Fruit fly (Drosophila melanogaster) whole organism, embryonic: Measurements from ENCODE around the gene rngo.

Experiments used
- Atf-2 ChIP-seq: fragments of 200-800 bp; sonication (Bioruptor generic); optimal IDR thresholded peaks from 2 replicates; lab custom pipeline; 2016; ENCODE audit warnings: missing biosample characterization, missing genetic modification characterization
- Bdp1 ChIP-seq: fragments of 200-800 bp; sonication (Bioruptor generic); optimal IDR thresholded peaks from 3 replicates; lab custom pipeline; 2016; ENCODE audit warnings: missing biosample characterization, missing genetic modification characterization
- CG10274 ChIP-seq: fragments of 200-800 bp; sonication (Bioruptor generic); optimal IDR thresholded peaks from 3 replicates; lab custom pipeline; 2017; ENCODE audit warnings: missing biosample characterization, mild to moderate bottlenecking, missing genetic modification characterization
- CG11504 ChIP-seq: fragments of 200-800 bp; sonication (Bioruptor generic); optimal IDR thresholded peaks from 3 replicates; lab custom pipeline; 2019; ENCODE audit warnings: missing biosample characterization, mild to moderate bottlenecking, missing genetic modification characterization, moderate library complexity
- CG11560 ChIP-seq: fragments of 200-800 bp; sonication (Bioruptor generic); IDR thresholded peaks from 3 replicates; pipeline ENCODE4 v1.3.6; 2022; ENCODE audit warnings: missing biosample characterization, missing genetic modification characterization
- CG12219 ChIP-seq: fragments of 200-800 bp; sonication (Bioruptor generic); optimal IDR thresholded peaks from 3 replicates; lab custom pipeline; 2018; ENCODE audit warnings: missing biosample characterization, mild to moderate bottlenecking, missing genetic modification characterization
- CG13123 ChIP-seq: fragments of 200-800 bp; sonication (Bioruptor generic); optimal IDR thresholded peaks from 2 replicates; lab custom pipeline; 2016; ENCODE audit warnings: missing biosample characterization, missing genetic modification characterization
- CG14050 ChIP-seq: fragments of 200-800 bp; sonication (Bioruptor generic); IDR thresholded peaks from 3 replicates; pipeline ENCODE4 v1.3.6; 2022; ENCODE audit warnings: missing biosample characterization, missing genetic modification characterization
- CG14965 ChIP-seq: fragments of 200-800 bp; sonication (Bioruptor generic); optimal IDR thresholded peaks from 2 replicates; lab custom pipeline; 2016; ENCODE audit warnings: missing biosample characterization, missing genetic modification characterization, borderline replicate concordance
- CG1603 ChIP-seq: fragments of 200-800 bp; sonication (Bioruptor generic); optimal IDR thresholded peaks from 2 replicates; lab custom pipeline; 2019; ENCODE audit warnings: missing biosample characterization, mild to moderate bottlenecking, missing genetic modification characterization, moderate library complexity
- CG16813 ChIP-seq: fragments of 200-800 bp; sonication (Bioruptor generic); IDR thresholded peaks from 3 replicates; pipeline ENCODE4 v1.3.6; 2022; ENCODE audit warnings: missing biosample characterization, missing genetic modification characterization; ENCODE audit not compliant: partially characterized antibody
- CG18011 ChIP-seq: fragments of 200-800 bp; sonication (Bioruptor generic); optimal IDR thresholded peaks from 2 replicates; lab custom pipeline; 2017; ENCODE audit warnings: missing biosample characterization, missing genetic modification characterization, mild to moderate bottlenecking, moderate library complexity, missing genotype
- CG18476 ChIP-seq: fragments of 200-800 bp; sonication (Bioruptor generic); optimal IDR thresholded peaks from 2 replicates; lab custom pipeline; 2016; ENCODE audit warnings: missing biosample characterization, mild to moderate bottlenecking, missing genetic modification characterization
- CG31388 ChIP-seq: fragments of 200-800 bp; sonication (Bioruptor generic); optimal IDR thresholded peaks from 2 replicates; lab custom pipeline; 2016; ENCODE audit warnings: missing biosample characterization, missing genetic modification characterization
- CG3838 ChIP-seq: fragments of 200-800 bp; sonication (Bioruptor generic); optimal IDR thresholded peaks from 3 replicates; lab custom pipeline; 2016; ENCODE audit warnings: missing biosample characterization, missing genetic modification characterization
- CG4282 ChIP-seq: fragments of 200-800 bp; sonication (Bioruptor generic); optimal IDR thresholded peaks from 2 replicates; lab custom pipeline; 2016; ENCODE audit warnings: missing biosample characterization, missing genetic modification characterization
- HLH4C ChIP-seq: fragments of 200-800 bp; sonication (Bioruptor generic); IDR thresholded peaks from 3 replicates; pipeline ENCODE4 v1.3.6; 2022; ENCODE audit warnings: missing biosample characterization, missing genetic modification characterization; ENCODE audit not compliant: partially characterized antibody
- Hr3 ChIP-seq: fragments of 200-800 bp; sonication (Bioruptor generic); optimal IDR thresholded peaks from 3 replicates; lab custom pipeline; 2016; ENCODE audit warnings: missing biosample characterization, missing genetic modification characterization
- MBD-R2 ChIP-seq: fragments of 200-800 bp; sonication (Bioruptor generic); IDR thresholded peaks from 2 replicates; pipeline ENCODE4 v1.3.6; 2022; ENCODE audit warnings: missing biosample characterization, missing genetic modification characterization
- Med ChIP-seq: fragments of 200-800 bp; sonication (Bioruptor generic); peaks from one replicate; lab custom pipeline; 2016; ENCODE audit warnings: missing biosample characterization, missing genetic modification characterization, mild to moderate bottlenecking, inconsistent platforms, moderate library complexity
- NfI ChIP-seq: fragments of 200-800 bp; sonication (Bioruptor generic); optimal IDR thresholded peaks from 3 replicates; lab custom pipeline; 2018; ENCODE audit warnings: missing biosample characterization, mild to moderate bottlenecking, missing genetic modification characterization, moderate library complexity
- Oli ChIP-seq: fragments of 200-800 bp; sonication (Bioruptor generic); optimal IDR thresholded peaks from 2 replicates; lab custom pipeline; 2018; ENCODE audit warnings: missing biosample characterization, mild to moderate bottlenecking, missing genetic modification characterization, moderate library complexity
- Optix ChIP-seq: fragments of 200-800 bp; sonication (Bioruptor generic); IDR thresholded peaks from 3 replicates; pipeline ENCODE4 v1.3.6; 2022; ENCODE audit warnings: missing biosample characterization, missing genetic modification characterization
- Ravus ChIP-seq: fragments of 200-800 bp; sonication (Bioruptor generic); IDR thresholded peaks from 2 replicates; pipeline ENCODE4 v1.3.6; 2022; ENCODE audit warnings: missing biosample characterization, missing genetic modification characterization
- Spps ChIP-seq: fragments of 200-800 bp; sonication (Bioruptor generic); optimal IDR thresholded peaks from 2 replicates; lab custom pipeline; 2018; ENCODE audit warnings: missing biosample characterization, mild to moderate bottlenecking, missing genetic modification characterization
- TFAM ChIP-seq: fragments of 200-800 bp; sonication (Bioruptor generic); optimal IDR thresholded peaks from 2 replicates; lab custom pipeline; 2017; ENCODE audit warnings: missing biosample characterization, missing genetic modification characterization, inconsistent platforms
- Usf ChIP-seq: fragments of 200-800 bp; sonication (Bioruptor generic); optimal IDR thresholded peaks from 2 replicates; lab custom pipeline; 2017; ENCODE audit warnings: missing genotype, missing biosample characterization, missing genetic modification characterization
- ap ChIP-seq: fragments of 200-800 bp; sonication (Bioruptor generic); IDR thresholded peaks from 2 replicates; pipeline ENCODE4 v1.3.6; 2022; ENCODE audit warnings: missing biosample characterization, missing genetic modification characterization
- bigmax ChIP-seq: fragments of 200-800 bp; sonication (Bioruptor generic); optimal IDR thresholded peaks from 2 replicates; lab custom pipeline; 2018; ENCODE audit warnings: missing biosample characterization, mild to moderate bottlenecking, missing genetic modification characterization
- cato ChIP-seq: fragments of 200-800 bp; sonication (Bioruptor generic); optimal IDR thresholded peaks from 2 replicates; lab custom pipeline; 2016; ENCODE audit warnings: missing biosample characterization, missing genetic modification characterization, borderline replicate concordance
- chif ChIP-seq, 2 experiments: fragments of 200-800 bp; sonication (Bioruptor generic); optimal IDR thresholded peaks; 3 replicates each; lab custom pipeline; 2016; ENCODE audit warnings: missing biosample characterization in 2 of 2, missing genetic modification characterization in 2 of 2
- chinmo ChIP-seq: fragments of 200-800 bp; sonication (Bioruptor generic); IDR thresholded peaks from 4 replicates; pipeline ENCODE4 v1.3.6; 2022; ENCODE audit warnings: missing biosample characterization, missing genetic modification characterization; ENCODE audit not compliant: partially characterized antibody
- ci ChIP-seq: fragments of 200-800 bp; sonication (Bioruptor generic); IDR thresholded peaks from 3 replicates; pipeline ENCODE4 v1.3.6; 2022; ENCODE audit warnings: missing biosample characterization, missing genetic modification characterization
- dan ChIP-seq: fragments of 200-800 bp; sonication (Bioruptor generic); IDR thresholded peaks from 2 replicates; pipeline ENCODE4 v1.3.6; 2022; ENCODE audit warnings: missing biosample characterization, missing genetic modification characterization
- dimm ChIP-seq: fragments of 200-800 bp; sonication (Bioruptor generic); IDR thresholded peaks from 2 replicates; pipeline ENCODE4 v1.3.6; 2022; ENCODE audit warnings: missing biosample characterization, missing genetic modification characterization
- emc ChIP-seq: fragments of 200-800 bp; sonication (Bioruptor generic); optimal IDR thresholded peaks from 2 replicates; lab custom pipeline; 2016; ENCODE audit warnings: missing biosample characterization, missing genetic modification characterization
- en ChIP-seq: fragments of 200-800 bp; sonication (Bioruptor generic); optimal IDR thresholded peaks from 2 replicates; lab custom pipeline; 2016; ENCODE audit warnings: missing biosample characterization, missing genetic modification characterization
- ftz-f1 ChIP-seq: fragments of 200-800 bp; sonication (Bioruptor generic); optimal IDR thresholded peaks from 2 replicates; lab custom pipeline; 2016; ENCODE audit warnings: missing biosample characterization, missing genetic modification characterization
- gce ChIP-seq: fragments of 200-800 bp; sonication (Bioruptor generic); IDR thresholded peaks from 3 replicates; pipeline ENCODE4 v1.3.6; 2022; ENCODE audit warnings: missing biosample characterization, missing genetic modification characterization
- grn ChIP-seq: fragments of 200-800 bp; sonication (Bioruptor generic); optimal IDR thresholded peaks from 3 replicates; lab custom pipeline; 2017; ENCODE audit warnings: missing biosample characterization, missing genetic modification characterization
- gt ChIP-seq: fragments of 200-800 bp; sonication (Bioruptor generic); IDR thresholded peaks from 2 replicates; pipeline ENCODE4 v1.3.6; 2022; ENCODE audit warnings: missing biosample characterization, missing genetic modification characterization
- jing ChIP-seq: fragments of 200-800 bp; sonication (Bioruptor generic); optimal IDR thresholded peaks from 2 replicates; lab custom pipeline; 2018; ENCODE audit warnings: missing biosample characterization, mild to moderate bottlenecking, missing genetic modification characterization
- lola ChIP-seq, 3 experiments: fragments of >200 bp in 2 of 3; fragments of 200-800 bp in 1 of 3; sonication (Bioruptor generic) in 1 of 3; optimal IDR thresholded peaks; 2 replicates each; lab custom pipeline; 2017 to 2019; ENCODE audit warnings: missing biosample characterization in 3 of 3, missing genetic modification characterization in 3 of 3, mild to moderate bottlenecking in 1 of 3, moderate library complexity in 1 of 3
- otp ChIP-seq: fragments of 200-800 bp; sonication (Bioruptor generic); IDR thresholded peaks from 3 replicates; pipeline ENCODE4, ENCODE4 v1.3.6; 2022; ENCODE audit warnings: missing biosample characterization, missing genetic modification characterization
- sob ChIP-seq: fragments of 200-800 bp; sonication (Bioruptor generic); IDR thresholded peaks from 2 replicates; pipeline ENCODE4 v1.3.6; 2022; ENCODE audit warnings: missing biosample characterization, missing genetic modification characterization
- sr ChIP-seq: fragments of 200-800 bp; sonication (Bioruptor generic); IDR thresholded peaks from 3 replicates; pipeline ENCODE4 v1.3.6; 2022; ENCODE audit warnings: missing biosample characterization, missing genetic modification characterization
- tin ChIP-seq: fragments of 200-800 bp; sonication (Bioruptor generic); optimal IDR thresholded peaks from 3 replicates; lab custom pipeline; 2016; ENCODE audit warnings: missing biosample characterization, missing genetic modification characterization
- tll ChIP-seq, 2 experiments: fragments of 200-800 bp in 1 of 2; fragments of >200 bp in 1 of 2; sonication (Bioruptor generic) in 1 of 2; optimal IDR thresholded peaks; 2 replicates each; lab custom pipeline; 2017 to 2019; ENCODE audit warnings: missing biosample characterization in 2 of 2, missing genetic modification characterization in 2 of 2, mild to moderate bottlenecking in 1 of 2, moderate library complexity in 1 of 2
- tup ChIP-seq: fragments of 200-800 bp; sonication (Bioruptor generic); optimal IDR thresholded peaks from 2 replicates; lab custom pipeline; 2016; ENCODE audit warnings: missing biosample characterization, mild to moderate bottlenecking, missing genetic modification characterization, moderate library complexity
- wek ChIP-seq: fragments of 200-800 bp; sonication (Bioruptor generic); optimal IDR thresholded peaks from 3 replicates; lab custom pipeline; 2018; ENCODE audit warnings: missing biosample characterization, mild to moderate bottlenecking, missing genetic modification characterization, moderate library complexity
- wor ChIP-seq: fragments of 200-800 bp; sonication (Bioruptor generic); IDR thresholded peaks from 2 replicates; pipeline ENCODE4 v1.3.6; 2022; ENCODE audit warnings: missing biosample characterization, missing genetic modification characterization
- zen ChIP-seq: fragments of 200-800 bp; sonication (Bioruptor generic); optimal IDR thresholded peaks from 3 replicates; lab custom pipeline; 2018; ENCODE audit warnings: missing biosample characterization, mild to moderate bottlenecking, missing genetic modification characterization, moderate library complexity

rngo gene

DNA sequence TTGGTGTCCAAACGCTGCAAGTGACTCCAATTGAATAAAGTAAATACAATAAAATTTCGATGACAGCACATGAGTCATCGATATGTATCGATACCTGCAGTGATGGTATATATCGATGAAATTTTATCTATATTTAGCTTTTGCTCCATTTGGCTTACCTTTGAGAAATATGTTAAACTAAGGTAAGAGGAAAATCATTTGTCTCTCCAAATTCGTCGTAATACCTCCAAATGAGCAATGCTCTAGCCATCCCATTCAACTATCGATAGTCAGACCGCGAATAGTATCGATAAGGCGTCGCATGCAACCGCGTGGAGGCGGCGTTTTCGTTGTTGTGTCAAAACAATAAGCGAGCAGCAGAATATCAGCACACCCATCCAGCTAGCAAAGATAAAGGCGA lies at the start of gene rngo, which contains the start of gene Cdc50 (continued):
- no peak for TF ChIP-seq dimm
- no peak for TF ChIP-seq CG14050
- no peak for TF ChIP-seq CG18011 (GFP tag; lab: Kevin White, UChicago)
- no peak for TF ChIP-seq CG14965 (GFP tag; lab: Kevin White, UChicago)
- no peak for TF ChIP-seq jing (GFP tag; lab: Kevin White, UChicago)
- TF ChIP-seq wek (GFP tag; lab: Kevin White, UChicago), result no peak
- no peak for TF ChIP-seq Spps (tag; lab: Kevin White, UChicago)
- TF ChIP-seq bigmax (GFP tag; lab: Kevin White, UChicago), result no peak
- TF ChIP-seq CG3838, result no peak
- TF ChIP-seq otp, result no peak
- TF ChIP-seq Oli, result no peak
- no peak for TF ChIP-seq cato (GFP tag; lab: Kevin White, UChicago)
- no peak for TF ChIP-seq Usf (GFP tag; lab: Kevin White, UChicago)
- no peak for TF ChIP-seq ftz-f1
- no peak for TF ChIP-seq en (GFP tag; lab: Kevin White, UChicago)
- no peak for TF ChIP-seq dan (GFP tag; lab: Robert Waterston, UW)
- no peak for TF ChIP-seq sob (GFP tag; lab: Robert Waterston, UW)
- TF ChIP-seq gt, result no peak
- no peak for TF ChIP-seq CG12219 (GFP tag; lab: Kevin White, UChicago)
- TF ChIP-seq gce (GFP tag; lab: Robert Waterston, UW), result no peak
- no peak for TF ChIP-seq CG11504 (tag; lab: Kevin White, UChicago)
- TF ChIP-seq tup (GFP tag; lab: Kevin White, UChicago), result no peak
- peak; percentile 5 for TF ChIP-seq zen
- TF ChIP-seq CG11560 (tag; lab: Robert Waterston, UW), result no peak
- TF ChIP-seq grn (GFP tag; lab: Kevin White, UChicago), result peak; percentile 34
- no peak for TF ChIP-seq chif (GFP tag; optimal IDR thresholded peaks at IDR 0.05; lab: Kevin White, UChicago)
- no peak for TF ChIP-seq tin
- TF ChIP-seq tll (GFP tag; optimal IDR thresholded peaks at IDR 0.05; lab: Kevin White, UChicago), result peak; percentile 38 to 89
- TF ChIP-seq CG31388, result no peak
- TF ChIP-seq TFAM (GFP tag; lab: Kevin White, UChicago), result no peak
- peak in 1 of 3 experiments; percentile 35 for TF ChIP-seq lola (GFP tag; optimal IDR thresholded peaks at IDR 0.05; lab: Kevin White, UChicago)
- peak; percentile 99 for TF ChIP-seq HLH4C (GFP tag; lab: Robert Waterston, UW)
- no peak for TF ChIP-seq CG4282
- no peak for TF ChIP-seq CG1603 (tag; lab: Kevin White, UChicago)
- TF ChIP-seq CG13123 (GFP tag; lab: Kevin White, UChicago), result no peak
- TF ChIP-seq CG16813, result peak; percentile 99
- no peak for TF ChIP-seq NfI (GFP tag; lab: Kevin White, UChicago)
- no peak for TF ChIP-seq sr
- no peak for TF ChIP-seq Ravus (GFP tag; lab: Robert Waterston, UW)
- peak; percentile 91 for TF ChIP-seq chinmo (GFP tag; lab: Robert Waterston, UW)
- TF ChIP-seq MBD-R2 (GFP tag; lab: Robert Waterston, UW), result peak; percentile 48
- no peak for TF ChIP-seq CG18476 (GFP tag; lab: Kevin White, UChicago)
- no peak for TF ChIP-seq Hr3
- TF ChIP-seq CG10274 (GFP tag; lab: Kevin White, UChicago), result no peak
- TF ChIP-seq ci, result no peak
- TF ChIP-seq emc, result no peak
- TF ChIP-seq Optix (GFP tag; lab: Robert Waterston, UW), result no peak
- TF ChIP-seq Atf-2 (GFP tag; lab: Kevin White, UChicago), result no peak
- TF ChIP-seq Bdp1, result no peak
- no peak for TF ChIP-seq wor (GFP tag; lab: Robert Waterston, UW)
- TF ChIP-seq ap (GFP tag; lab: Robert Waterston, UW), result no peak
- peak; percentile 86 for TF ChIP-seq Med
